Fruit fly (Drosophila melanogaster): ENCODE results near the gene Use1.

Gene Use1

dm6 chr3L:9136976-9137954 is at the start of gene Use1, which contains the start of gene nwk:
Gene Use1, minus strand, starts transcription at chr3L:9137181.
Gene nwk, plus strand, starts transcription at chr3L:9137860.
- no peak for TF ChIP-seq noc (tag; optimal IDR thresholded peaks at IDR 0.05)

dm6 chr3L:9182053-9182572 is 45.1 kb upstream of the Use1 start, which contains the start of gene Rdl:
Gene Rdl, minus strand, starts transcription at chr3L:9182149.
- TF ChIP-seq noc (tag; optimal IDR thresholded peaks at IDR 0.05) = no peak

dm6 chr3L:9151183-9151786 is 14.3 kb upstream of the Use1 start:
- TF ChIP-seq noc (tag; optimal IDR thresholded peaks at IDR 0.05) = no peak

- no peak for TF ChIP-seq noc (tag; optimal IDR thresholded peaks at IDR 0.05)
Measured at dm6 chr3L:9141998-9142397, 5.0 kb upstream of the Use1 start.

- no peak for TF ChIP-seq noc (tag; optimal IDR thresholded peaks at IDR 0.05)
Measured at dm6 chr3L:9139553-9139952, 2.6 kb upstream of the Use1 start.

- TF ChIP-seq noc (tag; optimal IDR thresholded peaks at IDR 0.05) = no peak
Measured at dm6 chr3L:9135792-9136191, 1.2 kb downstream of the Use1 start.

dm6 chr3L:9134349-9134748 is 2.6 kb downstream of the Use1 start, which contains the start of the genes bol and Dhpr:
Gene bol, minus strand, starts transcription at chr3L:9134405.
Gene Dhpr, plus strand, starts transcription at chr3L:9134560.
- TF ChIP-seq noc (tag; optimal IDR thresholded peaks at IDR 0.05) = no peak

dm6 chr3L:9129583-9130146 is 7.3 kb downstream of the Use1 start:
- TF ChIP-seq noc (tag; optimal IDR thresholded peaks at IDR 0.05) = no peak

dm6 chr3L:9128700-9129582 is 8.0 kb downstream of the Use1 start:
- no peak for TF ChIP-seq noc (tag; optimal IDR thresholded peaks at IDR 0.05)

dm6 chr3L:9127690-9128458 is 9.1 kb downstream of the Use1 start:
- no peak for TF ChIP-seq noc (tag; optimal IDR thresholded peaks at IDR 0.05)

- TF ChIP-seq noc (tag; optimal IDR thresholded peaks at IDR 0.05) = peak; percentile 10
Measured at dm6 chr3L:9126888-9127689, 9.9 kb downstream of the Use1 start.

- TF ChIP-seq noc (tag; optimal IDR thresholded peaks at IDR 0.05) = no peak
Measured at dm6 chr3L:9126021-9126811, 10.8 kb downstream of the Use1 start.

Measured in whole organism, larva.